Fruit fly (Drosophila melanogaster) whole organism, prepupa: ENCODE measurements around the gene yrt.
A peak's percentile ranks its signal among the peaks of the same experiment; 100 is the strongest.

Experiments used
- Blimp-1 ChIP-seq: fragments of 200-800 bp; sonication (Bioruptor generic); optimal IDR thresholded peaks from 3 replicates; lab custom pipeline; 2017; ENCODE audit warnings: missing biosample characterization, missing genetic modification characterization, mild to moderate bottlenecking, moderate library complexity, missing genetic modification reagents
- CG10631 ChIP-seq: fragments of 200-800 bp; sonication (Bioruptor generic); optimal IDR thresholded peaks from 2 replicates; lab custom pipeline; 2016; ENCODE audit warnings: missing biosample characterization, missing genetic modification characterization
- CG10669 ChIP-seq: fragments of 200-800 bp; sonication (Bioruptor generic); optimal IDR thresholded peaks from 3 replicates; lab custom pipeline; 2018; ENCODE audit warnings: missing biosample characterization, mild to moderate bottlenecking, missing genetic modification characterization, moderate library complexity
- CG11294 ChIP-seq: fragments of 200-800 bp; sonication (Bioruptor generic); IDR thresholded peaks from 2 replicates; pipeline ENCODE4 v1.3.6; 2022; ENCODE audit warnings: missing biosample characterization, missing genetic modification characterization
- CG11762 ChIP-seq: fragments of 200-800 bp; sonication (Bioruptor generic); optimal IDR thresholded peaks from 3 replicates; lab custom pipeline; 2016; ENCODE audit warnings: missing biosample characterization, missing genetic modification characterization; ENCODE audit not compliant: insufficient read depth
- CG15336 ChIP-seq: fragments of 200-800 bp; sonication (Bioruptor generic); IDR thresholded peaks from 2 replicates; pipeline ENCODE4 v1.3.6; 2022; ENCODE audit warnings: missing biosample characterization, missing genetic modification characterization
- CG1621 ChIP-seq: fragments of 200-800 bp; sonication (Bioruptor generic); optimal IDR thresholded peaks from 3 replicates; lab custom pipeline; 2018; ENCODE audit warnings: missing biosample characterization, mild to moderate bottlenecking, missing genetic modification characterization
- CG16779 ChIP-seq: fragments of 200-800 bp; sonication (Bioruptor generic); optimal IDR thresholded peaks from 3 replicates; lab custom pipeline; 2017; ENCODE audit warnings: missing biosample characterization, mild to moderate bottlenecking, missing genetic modification characterization
- CG3032 ChIP-seq: fragments of 200-800 bp; optimal IDR thresholded peaks from 2 replicates; lab custom pipeline; 2019; ENCODE audit warnings: missing biosample characterization, mild to moderate bottlenecking, missing genetic modification characterization, moderate library complexity
- CG31627 ChIP-seq: fragments of 200-800 bp; sonication (Bioruptor generic); optimal IDR thresholded peaks from 3 replicates; lab custom pipeline; 2016; ENCODE audit warnings: missing biosample characterization, missing genetic modification characterization
- CG32006 ChIP-seq: fragments of 200-800 bp; sonication (Bioruptor generic); optimal IDR thresholded peaks from 3 replicates; lab custom pipeline; 2017; ENCODE audit warnings: missing biosample characterization, mild to moderate bottlenecking, missing genetic modification characterization
- CG34406 ChIP-seq: fragments of 200-800 bp; sonication (Bioruptor generic); optimal IDR thresholded peaks from 3 replicates; lab custom pipeline; 2016; ENCODE audit warnings: missing biosample characterization, missing genetic modification characterization
- CG3919 ChIP-seq: fragments of 200-800 bp; sonication (Bioruptor generic); optimal IDR thresholded peaks from 3 replicates; lab custom pipeline; 2016; ENCODE audit warnings: missing biosample characterization, missing genetic modification characterization
- CG4318 ChIP-seq: fragments of 200-800 bp; sonication (Bioruptor generic); optimal IDR thresholded peaks from 3 replicates; lab custom pipeline; 2017; ENCODE audit warnings: missing biosample characterization, mild to moderate bottlenecking, missing genetic modification characterization
- CG6854 ChIP-seq: fragments of 200-800 bp; sonication (Bioruptor generic); optimal IDR thresholded peaks from 2 replicates; lab custom pipeline; 2017; ENCODE audit warnings: missing biosample characterization, mild to moderate bottlenecking, missing genetic modification characterization
- CG7368 ChIP-seq: fragments of 200-800 bp; sonication (Bioruptor generic); optimal IDR thresholded peaks from 3 replicates; lab custom pipeline; 2016; ENCODE audit warnings: missing biosample characterization, missing genetic modification characterization
- CG8119 ChIP-seq: fragments of 200-800 bp; sonication (Bioruptor generic); IDR thresholded peaks from 3 replicates; pipeline ENCODE4 v1.3.6; 2022; ENCODE audit warnings: missing biosample characterization, missing genetic modification characterization
- CG8632 ChIP-seq: fragments of 200-800 bp; sonication (Bioruptor generic); optimal IDR thresholded peaks from 3 replicates; lab custom pipeline; 2016; ENCODE audit warnings: missing biosample characterization, missing genetic modification characterization
- CG9139 ChIP-seq: fragments of 200-800 bp; sonication (Bioruptor generic); optimal IDR thresholded peaks from 3 replicates; lab custom pipeline; 2017; ENCODE audit warnings: missing biosample characterization, mild to moderate bottlenecking, missing genetic modification characterization
- Eip75B ChIP-seq: fragments of 200-800 bp; sonication (Bioruptor generic); optimal IDR thresholded peaks from 3 replicates; lab custom pipeline; 2016; ENCODE audit warnings: missing biosample characterization, missing genetic modification characterization
- Eip78C ChIP-seq: fragments of 200-800 bp; sonication (Bioruptor generic); peaks from one replicate; lab custom pipeline; 2016; ENCODE audit warnings: missing biosample characterization, missing genetic modification characterization
- Ets21C ChIP-seq: fragments of 200-800 bp; sonication (Bioruptor generic); optimal IDR thresholded peaks from 3 replicates; lab custom pipeline; 2016; ENCODE audit warnings: missing biosample characterization, missing genetic modification characterization
- Gug ChIP-seq: fragments of 200-800 bp; sonication (Bioruptor generic); IDR thresholded peaks from 2 replicates; pipeline ENCODE4 v1.3.6; 2022; ENCODE audit warnings: missing biosample characterization, missing genetic modification characterization
- Hr38 ChIP-seq: sonication (Bioruptor generic); optimal IDR thresholded peaks from 2 replicates; lab custom pipeline; 2016; ENCODE audit warnings: missing biosample characterization, missing genetic modification characterization
- Hr4 ChIP-seq: fragments of 200-800 bp; sonication (Bioruptor generic); optimal IDR thresholded peaks from 3 replicates; lab custom pipeline; 2016; ENCODE audit warnings: missing biosample characterization, missing genetic modification characterization
- OdsH ChIP-seq: fragments of 200-800 bp; sonication (Bioruptor generic); optimal IDR thresholded peaks from 3 replicates; lab custom pipeline; 2016; ENCODE audit warnings: missing biosample characterization, missing genetic modification characterization
- Smox ChIP-seq: fragments of 200-800 bp; sonication (Bioruptor generic); optimal IDR thresholded peaks from 3 replicates; lab custom pipeline; 2016; ENCODE audit warnings: missing biosample characterization, missing genetic modification characterization
- Sox102F ChIP-seq: fragments of 200-800 bp; sonication (Bioruptor generic); optimal IDR thresholded peaks from 2 replicates; lab custom pipeline; 2016; ENCODE audit warnings: missing biosample characterization, mild to moderate bottlenecking, missing genetic modification characterization
- Sox15 ChIP-seq: fragments of 200-800 bp; sonication (Bioruptor generic); optimal IDR thresholded peaks from 3 replicates; lab custom pipeline; 2016; ENCODE audit warnings: missing biosample characterization, missing genetic modification characterization
- achi ChIP-seq: fragments of 200-800 bp; sonication (Bioruptor generic); optimal IDR thresholded peaks from 3 replicates; lab custom pipeline; 2016; ENCODE audit warnings: missing biosample characterization, missing genetic modification characterization
- acj6 ChIP-seq: fragments of 200-800 bp; sonication (Bioruptor generic); optimal IDR thresholded peaks from 3 replicates; lab custom pipeline; 2016; ENCODE audit warnings: missing biosample characterization, missing genetic modification characterization
- cyc ChIP-seq: fragments of 200-800 bp; sonication (Bioruptor generic); optimal IDR thresholded peaks from 3 replicates; lab custom pipeline; 2016; ENCODE audit warnings: missing biosample characterization, missing genetic modification characterization
- dsx ChIP-seq: fragments of 200-800 bp; optimal IDR thresholded peaks from 3 replicates; lab custom pipeline; 2019; ENCODE audit warnings: missing biosample characterization, mild to moderate bottlenecking, missing genetic modification characterization, moderate library complexity; ENCODE audit not compliant: poor library complexity, severe bottlenecking
- eg ChIP-seq: fragments of 200-800 bp; sonication (Bioruptor generic); IDR thresholded peaks from 3 replicates; pipeline ENCODE4 v1.3.6; 2022; ENCODE audit warnings: missing biosample characterization, missing genetic modification characterization
- esn ChIP-seq: fragments of 200-800 bp; sonication (Bioruptor generic); optimal IDR thresholded peaks from 2 replicates; lab custom pipeline; 2016; ENCODE audit warnings: missing biosample characterization, mild to moderate bottlenecking, missing genetic modification characterization, moderate library complexity
- fd59A ChIP-seq: fragments of 200-800 bp; sonication (Bioruptor generic); optimal IDR thresholded peaks from 2 replicates; lab custom pipeline; 2017; ENCODE audit warnings: missing biosample characterization, mild to moderate bottlenecking, missing genetic modification characterization, missing genetic modification reagents
- fd85E ChIP-seq: fragments of 200-800 bp; sonication (Bioruptor generic); optimal IDR thresholded peaks from 3 replicates; lab custom pipeline; 2016; ENCODE audit warnings: missing biosample characterization, missing genetic modification characterization
- fkh ChIP-seq: fragments of 200-800 bp; sonication (Bioruptor generic); optimal IDR thresholded peaks from 3 replicates; lab custom pipeline; 2017; ENCODE audit warnings: missing biosample characterization, mild to moderate bottlenecking, missing genetic modification characterization, moderate library complexity
- lz ChIP-seq: fragments of 200-800 bp; sonication (Bioruptor generic); optimal IDR thresholded peaks from 3 replicates; lab custom pipeline; 2016; ENCODE audit warnings: missing biosample characterization, missing genetic modification characterization
- net ChIP-seq: fragments of 200-800 bp; sonication (Bioruptor generic); optimal IDR thresholded peaks from 3 replicates; lab custom pipeline; 2016; ENCODE audit warnings: missing biosample characterization, missing genetic modification characterization
- pdm3 ChIP-seq: fragments of 200-800 bp; sonication (Bioruptor generic); optimal IDR thresholded peaks from 3 replicates; lab custom pipeline; 2016; ENCODE audit warnings: missing biosample characterization, missing genetic modification characterization
- salr ChIP-seq, 2 experiments: fragments of 200-800 bp; sonication (Bioruptor generic); optimal IDR thresholded peaks; 3 replicates each; lab custom pipeline; 2016 to 2018; ENCODE audit warnings: missing biosample characterization in 2 of 2, missing genetic modification characterization in 2 of 2, mild to moderate bottlenecking in 1 of 2
- spab ChIP-seq: fragments of 200-800 bp; sonication (Bioruptor generic); optimal IDR thresholded peaks from 2 replicates; lab custom pipeline; 2017; ENCODE audit warnings: missing biosample characterization, mild to moderate bottlenecking, missing genetic modification characterization, missing genetic modification reagents
- svp ChIP-seq: fragments of 200-800 bp; sonication (Bioruptor generic); peaks from one replicate; lab custom pipeline; 2016; ENCODE audit warnings: missing biosample characterization, missing genetic modification characterization
- topi ChIP-seq: fragments of 200-800 bp; sonication (Bioruptor generic); optimal IDR thresholded peaks from 3 replicates; lab custom pipeline; 2016; ENCODE audit warnings: missing biosample characterization, missing genetic modification characterization
- vri ChIP-seq: fragments of 200-800 bp; sonication (Bioruptor generic); optimal IDR thresholded peaks from 3 replicates; lab custom pipeline; 2016; ENCODE audit warnings: missing biosample characterization, mild to moderate bottlenecking, missing genetic modification characterization

yrt gene

DNA sequence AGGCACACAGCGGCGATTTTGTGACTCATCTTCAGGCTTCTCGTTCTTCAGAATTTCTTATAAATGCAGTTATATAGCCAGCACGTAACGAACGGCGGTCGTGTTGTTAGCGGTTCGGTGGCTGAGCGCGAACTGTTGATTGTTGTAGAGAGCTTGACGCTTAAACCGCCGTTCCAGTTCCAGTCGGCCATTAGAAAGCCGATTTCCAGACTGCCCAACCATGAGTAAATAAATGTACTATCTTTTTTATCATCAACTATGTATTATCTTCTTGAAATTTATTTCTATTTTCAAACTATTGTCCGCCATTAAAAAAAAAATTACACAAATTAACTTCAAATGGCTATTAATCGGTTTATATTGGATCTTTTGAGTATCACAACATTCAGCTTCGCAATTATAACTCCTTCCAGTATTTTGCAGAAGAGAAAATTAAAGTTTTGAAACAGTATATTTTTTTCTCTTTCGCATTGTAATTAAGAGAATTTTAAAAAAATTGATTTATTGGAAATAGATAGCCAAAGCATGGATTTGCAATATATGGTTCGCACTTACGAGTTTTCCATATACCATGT is 33.0 kb downstream of the yrt start, which contains the start of gene GILT1:
Gene GILT1, minus strand, starts transcription at position 141 of the 575 bp plus-strand sequence.
- TF ChIP-seq CG15336 (GFP tag; lab: Robert Waterston, UW): 0 out of 2 replicates have a peak, but pooled peaks have one; percentile 7
- peak; percentile 11 for TF ChIP-seq fkh (GFP tag; lab: Kevin White, UChicago)
- peak; percentile 44 for TF ChIP-seq CG6854
- TF ChIP-seq vri (GFP tag; lab: Kevin White, UChicago): peak; percentile 36
- TF ChIP-seq Hr4: peak; percentile 27
- TF ChIP-seq esn: peak; percentile 20
- TF ChIP-seq CG31627: no peak
- TF ChIP-seq eg: peak; percentile 38; the same call in 2 of the 3 replicates
- peak; percentile 30 for TF ChIP-seq Smox
- TF ChIP-seq cyc (GFP tag; lab: Kevin White, UChicago): no peak
- peak; percentile 24 for TF ChIP-seq CG3919 (GFP tag; lab: Kevin White, UChicago)
- no peak for TF ChIP-seq Sox102F (GFP tag; lab: Kevin White, UChicago)

DNA sequence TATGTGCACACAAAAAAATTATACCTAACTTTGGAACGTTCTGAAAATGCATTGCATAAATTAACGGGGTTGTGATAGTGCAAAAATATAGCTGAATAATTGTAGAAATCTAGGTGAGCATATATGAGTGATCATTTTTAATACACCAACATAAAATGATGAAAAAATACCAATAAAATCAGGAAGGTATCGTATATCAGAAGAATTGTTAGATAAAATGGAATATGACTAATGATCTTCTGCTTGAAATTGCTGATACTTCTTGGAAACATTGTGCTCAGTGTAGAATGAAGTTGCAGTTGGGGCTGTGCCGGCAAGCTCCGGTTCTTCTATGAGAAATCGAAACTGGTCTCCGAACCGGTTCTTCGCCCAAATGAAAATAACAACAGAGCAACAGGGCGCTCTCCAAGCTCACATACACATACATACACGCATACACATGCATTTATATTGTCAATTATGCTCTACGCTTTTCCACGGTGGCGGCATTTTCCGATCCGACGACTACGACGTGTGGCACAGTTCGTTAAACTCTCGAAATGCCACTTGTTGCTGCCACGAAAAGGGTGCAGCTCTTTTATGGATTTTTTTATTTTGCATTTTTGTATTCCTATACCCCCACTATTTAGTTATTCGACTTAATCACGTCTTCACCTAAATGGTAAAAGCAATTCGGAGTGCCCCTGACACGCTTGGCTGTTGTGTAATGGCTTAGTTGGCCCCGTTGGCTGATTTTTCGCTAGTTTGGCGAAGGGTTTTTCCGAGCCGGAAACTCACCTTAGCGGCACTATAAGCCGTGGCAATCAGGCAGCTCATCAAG is 33.7 kb downstream of the yrt start:
- peak; percentile 90 for TF ChIP-seq CG16779 (tag; lab: Kevin White, UChicago)
- TF ChIP-seq CG7368 (GFP tag; lab: Kevin White, UChicago): peak; percentile 91
- TF ChIP-seq spab (GFP tag; lab: Kevin White, UChicago): peak; percentile 92
- TF ChIP-seq Sox102F (GFP tag; lab: Kevin White, UChicago): peak; percentile 95
- TF ChIP-seq CG32006 (GFP tag; lab: Kevin White, UChicago): peak; percentile 97
- TF ChIP-seq CG4318: peak; percentile 91
- TF ChIP-seq Ets21C (GFP tag; lab: Kevin White, UChicago): peak; percentile 90
- TF ChIP-seq CG10669 (GFP tag; lab: Kevin White, UChicago): peak; percentile 94
- TF ChIP-seq CG1621 (tag; lab: Kevin White, UChicago): peak; percentile 91
- TF ChIP-seq esn: peak; percentile 97
- peak; percentile 95 for TF ChIP-seq acj6 (GFP tag; lab: Kevin White, UChicago)
- TF ChIP-seq lz (GFP tag; lab: Kevin White, UChicago): peak; percentile 96
- TF ChIP-seq Sox15 (GFP tag; lab: Kevin White, UChicago): peak; percentile 92
- TF ChIP-seq CG3919 (GFP tag; lab: Kevin White, UChicago): peak; percentile 91
- TF ChIP-seq svp (GFP tag; lab: Kevin White, UChicago): peak; percentile 97
- peak; percentile 94 for TF ChIP-seq Smox
- peak; percentile 91 for TF ChIP-seq Blimp-1
- TF ChIP-seq salr (GFP tag; optimal IDR thresholded peaks at IDR 0.05; lab: Kevin White, UChicago): peak; percentile 85 to 95
- peak; percentile 97 for TF ChIP-seq pdm3 (GFP tag; lab: Kevin White, UChicago)
- peak; percentile 25 for TF ChIP-seq Hr38 (GFP tag; lab: Kevin White, UChicago)
- peak; percentile 97 for TF ChIP-seq Eip75B (GFP tag; lab: Kevin White, UChicago)
- peak; percentile 92 for TF ChIP-seq dsx (GFP tag; lab: Kevin White, UChicago)
- peak; percentile 76 for TF ChIP-seq CG9139
- TF ChIP-seq CG15336 (GFP tag; lab: Robert Waterston, UW): peak; percentile 93
- TF ChIP-seq achi (GFP tag; lab: Kevin White, UChicago): peak; percentile 93
- peak; percentile 94 for TF ChIP-seq CG8119 (GFP tag; lab: Robert Waterston, UW)
- TF ChIP-seq eg: peak; percentile 85; the same call in 2 of the 3 replicates
- TF ChIP-seq CG31627: peak; percentile 93
- peak; percentile 91 for TF ChIP-seq fd59A
- peak; percentile 96 for TF ChIP-seq net (GFP tag; lab: Kevin White, UChicago)
- TF ChIP-seq CG10631 (GFP tag; lab: Kevin White, UChicago): peak; percentile 95
- peak; percentile 99 for TF ChIP-seq Eip78C (GFP tag; lab: Kevin White, UChicago)
- peak; percentile 96 for TF ChIP-seq CG34406 (GFP tag; lab: Kevin White, UChicago)
- peak; percentile 97 for TF ChIP-seq Hr4
- peak; percentile 96 for TF ChIP-seq OdsH (GFP tag; lab: Kevin White, UChicago)
- TF ChIP-seq cyc (GFP tag; lab: Kevin White, UChicago): peak; percentile 89
- TF ChIP-seq CG3032 (tag; lab: Kevin White, UChicago): peak; percentile 96
- peak; percentile 74 for TF ChIP-seq CG11294 (GFP tag; lab: Robert Waterston, UW)
- peak; percentile 74 for TF ChIP-seq fd85E (GFP tag; lab: Kevin White, UChicago)
- peak; percentile 83 for TF ChIP-seq CG11762 (GFP tag; lab: Kevin White, UChicago)
- TF ChIP-seq Gug: peak; percentile 81
- TF ChIP-seq CG8632: peak; percentile 96
- TF ChIP-seq topi: peak; percentile 93
